Fruit fly (Drosophila melanogaster): ENCODE results near the gene sn.

Gene sn

dm6 chrX:7933210-7933915 lies 30.5 kb upstream of the sn start, which contains the start of the genes Dhdds and RpS14a (continued):
- TF ChIP-seq CG11696 (GFP tag; IDR thresholded peaks at IDR 0.05) = no peak
- peak; percentile 61 for TF ChIP-seq zfh2 (GFP tag; optimal IDR thresholded peaks at IDR 0.05)
- TF ChIP-seq D (optimal IDR thresholded peaks at IDR 0.05) = no peak
- peak; percentile 62 for TF ChIP-seq D (GFP tag; optimal IDR thresholded peaks at IDR 0.05)
- peak; percentile 26 for TF ChIP-seq CG2202 (tag; optimal IDR thresholded peaks at IDR 0.05)
- TF ChIP-seq rib (GFP tag; IDR thresholded peaks at IDR 0.05) = no peak
- peak; percentile 51 for TF ChIP-seq CG7556 (GFP tag; optimal IDR thresholded peaks at IDR 0.05)
- no peak for TF ChIP-seq gcm2 (GFP tag; optimal IDR thresholded peaks at IDR 0.05)
- peak; percentile 63 for TF ChIP-seq YL-1 (GFP tag; optimal IDR thresholded peaks at IDR 0.05)
- no peak for TF ChIP-seq prd (optimal IDR thresholded peaks at IDR 0.05)
- peak; percentile 5; the same call in 1 of the 3 replicates for TF ChIP-seq prd (GFP tag; IDR thresholded peaks at IDR 0.05)
- peak; percentile 55 for TF ChIP-seq CG11723 (GFP tag; optimal IDR thresholded peaks at IDR 0.05)
- peak; percentile 17 for TF ChIP-seq Atf-2 (GFP tag; optimal IDR thresholded peaks at IDR 0.05)

DNA sequence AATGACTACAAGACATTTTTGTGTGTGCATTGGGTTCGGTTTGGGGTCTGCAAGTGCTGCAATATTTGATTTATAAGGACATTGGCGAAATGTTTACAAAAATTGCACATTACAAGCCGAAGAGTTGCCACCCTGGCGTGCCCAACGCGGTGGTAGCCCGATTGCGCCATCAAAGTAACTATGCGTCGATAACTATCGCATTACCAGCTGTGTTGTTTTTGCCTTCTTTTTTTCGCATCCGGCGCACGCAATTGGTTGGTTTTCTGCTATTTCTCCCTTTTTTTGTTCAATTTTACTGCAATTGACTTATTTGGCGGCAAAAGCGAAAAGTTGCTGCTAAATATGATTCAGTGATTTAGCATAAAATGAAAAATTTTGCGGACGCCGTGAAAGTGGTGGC lies 29.1 kb upstream of the sn start, which contains the start of gene RpS14b:
RpS14b (plus strand) TSS at position 220 of the 400 bp plus-strand sequence.
- peak; percentile 32 for TF ChIP-seq CG2129 (GFP tag; IDR thresholded peaks at IDR 0.05; ENCODE audit: partially characterized antibody)
- TF ChIP-seq CG3281 (GFP tag; optimal IDR thresholded peaks at IDR 0.05) = peak; percentile 68
- TF ChIP-seq CG12391 (tag; optimal IDR thresholded peaks at IDR 0.05) = peak; percentile 45
- peak; percentile 40 for TF ChIP-seq shn (GFP tag; optimal IDR thresholded peaks at IDR 0.05)
- TF ChIP-seq pum (GFP tag; optimal IDR thresholded peaks at IDR 0.05) = peak; percentile 3
- peak; percentile 86 for TF ChIP-seq mirr (GFP tag; optimal IDR thresholded peaks at IDR 0.05)
- peak; percentile 59 for TF ChIP-seq lilli (GFP tag; optimal IDR thresholded peaks at IDR 0.05)
- TF ChIP-seq toy (GFP tag; IDR thresholded peaks at IDR 0.05) = 0 out of 2 replicates have a peak, but pooled peaks have one; percentile 37
- TF ChIP-seq Nf-YA (GFP tag; IDR thresholded peaks at IDR 0.05) = no peak
- TF ChIP-seq disco-r (GFP tag; optimal IDR thresholded peaks at IDR 0.05) = no peak
- peak; percentile 62 for TF ChIP-seq CG17912 (GFP tag; optimal IDR thresholded peaks at IDR 0.05)
- no peak for TF ChIP-seq B-H1 (GFP tag; IDR thresholded peaks at IDR 0.05)
- peak; percentile 40 for TF ChIP-seq CG3407 (GFP tag; optimal IDR thresholded peaks at IDR 0.05)
- no peak for TF ChIP-seq dimm (GFP tag; IDR thresholded peaks at IDR 0.05)
- TF ChIP-seq vfl (GFP tag; optimal IDR thresholded peaks at IDR 0.05) = peak; percentile 35
- peak; percentile 22 for TF ChIP-seq fd3F (GFP tag; optimal IDR thresholded peaks at IDR 0.05)
- TF ChIP-seq CG2120 (GFP tag; optimal IDR thresholded peaks at IDR 0.05) = peak; percentile 66
- TF ChIP-seq fru (optimal IDR thresholded peaks at IDR 0.05) = no peak
- TF ChIP-seq hbn (GFP tag; IDR thresholded peaks at IDR 0.05; ENCODE audit: partially characterized antibody) = peak; percentile 66
- no peak for TF ChIP-seq ac (GFP tag; optimal IDR thresholded peaks at IDR 0.05)
- TF ChIP-seq Sin3A (optimal IDR thresholded peaks at IDR 0.05) = peak; percentile 46
- TF ChIP-seq Sox100B (GFP tag; optimal IDR thresholded peaks at IDR 0.05) = peak; percentile 45
- peak; percentile 53; the same call in 1 of the 3 replicates for TF ChIP-seq CG2889 (GFP tag; IDR thresholded peaks at IDR 0.05)
- peak; percentile 44 for TF ChIP-seq CG12942 (GFP tag; optimal IDR thresholded peaks at IDR 0.05)
- TF ChIP-seq HLH54F (GFP tag; optimal IDR thresholded peaks at IDR 0.05) = peak; percentile 45
- TF ChIP-seq Dbx (GFP tag; IDR thresholded peaks at IDR 0.05) = peak; percentile 68
- TF ChIP-seq Sry-δ (GFP tag; optimal IDR thresholded peaks at IDR 0.05) = peak; percentile 74
- TF ChIP-seq grn (GFP tag; optimal IDR thresholded peaks at IDR 0.05) = peak; percentile 6
- no peak for TF ChIP-seq Xrp1 (GFP tag; IDR thresholded peaks at IDR 0.05)
- TF ChIP-seq fd64A (GFP tag; optimal IDR thresholded peaks at IDR 0.05) = peak; percentile 33
- no peak for TF ChIP-seq CG8359 (GFP tag; optimal IDR thresholded peaks at IDR 0.05; ENCODE audit: borderline replicate concordance)
- TF ChIP-seq CG9797 (GFP tag; optimal IDR thresholded peaks at IDR 0.05) = peak; percentile 48
- no peak for TF ChIP-seq ro (GFP tag; IDR thresholded peaks at IDR 0.05)
- peak; percentile 39 for TF ChIP-seq Asciz (GFP tag; optimal IDR thresholded peaks at IDR 0.05)
- peak; percentile 67 for TF ChIP-seq Rx (GFP tag; IDR thresholded peaks at IDR 0.05)
- peak; percentile 86 for TF ChIP-seq Ets65A (GFP tag)
- TF ChIP-seq ranshi (GFP tag; IDR thresholded peaks at IDR 0.05) = peak; percentile 74
- no peak for TF ChIP-seq Dfd (GFP tag; optimal IDR thresholded peaks at IDR 0.05)

Data from whole organism, embryonic.